Worm (Caenorhabditis elegans): ENCODE measurements around the gene R05D3.9.

DNA sequence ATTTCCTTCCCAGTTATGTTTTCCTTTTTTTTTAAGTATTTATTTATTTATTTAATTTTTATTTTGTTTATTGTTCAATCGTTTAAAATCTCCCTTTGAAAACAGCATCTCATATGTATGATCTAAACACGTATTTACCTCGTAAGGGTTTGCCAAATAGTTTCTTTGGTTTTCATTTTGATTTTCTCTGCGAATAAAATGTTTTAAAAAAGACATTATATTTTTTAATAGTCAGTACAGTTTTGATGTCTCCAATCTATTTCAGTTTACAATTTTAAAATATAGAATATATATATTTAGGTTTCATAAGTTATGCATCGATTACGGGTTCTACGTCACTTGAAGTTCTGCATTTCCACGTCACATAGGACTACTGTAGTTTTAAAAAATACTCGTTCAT is 12.1 kb upstream of the R05D3.9 start, which contains the start of gene R05D3.12:
- TF ChIP-seq lin-13 (GFP tag; optimal IDR thresholded peaks at IDR 0.05) (no peak), blmp-1 (tag; optimal IDR thresholded peaks at IDR 0.05; ENCODE audit: insufficient read depth) (no peak), fos-1 (tag; optimal IDR thresholded peaks at IDR 0.05) (no peak), nhr-129 (tag; optimal IDR thresholded peaks at IDR 0.05) (no peak), nhr-11 (tag; optimal IDR thresholded peaks at IDR 0.05) (no peak), ceh-82 (tag; optimal IDR thresholded peaks at IDR 0.05) (no peak), nhr-12 (tag; optimal IDR thresholded peaks at IDR 0.05) (no peak), alr-1 (tag; optimal IDR thresholded peaks at IDR 0.05) (no peak), sma-9 (GFP tag; optimal IDR thresholded peaks at IDR 0.05) (no peak), sma-9 (tag; optimal IDR thresholded peaks at IDR 0.05) (no peak), ZK546.5 (tag; optimal IDR thresholded peaks at IDR 0.05) (no peak), aly-2 (tag; optimal IDR thresholded peaks at IDR 0.05) (no peak)
